Comparison of ENCODE assay signal across 1 fruit fly cellular context in the genomic region with DNA sequence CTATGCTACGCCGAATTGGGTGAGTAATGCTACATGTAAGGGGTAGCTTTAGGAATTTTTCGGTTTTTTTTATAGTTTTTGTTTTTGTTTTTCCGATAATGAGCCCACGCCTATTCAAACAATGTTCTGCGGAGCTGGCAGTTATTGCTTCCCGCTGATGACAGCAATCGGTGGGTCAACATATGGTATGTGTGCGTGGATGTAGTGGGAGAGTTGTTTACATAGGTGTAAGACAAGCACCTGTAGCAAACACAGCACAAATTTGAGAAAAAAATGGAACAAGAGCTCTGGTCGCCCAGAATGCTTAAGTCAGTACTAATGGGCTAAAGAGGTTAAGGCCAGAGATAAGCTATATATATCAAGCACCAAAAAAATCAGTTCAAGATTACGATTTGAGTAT.
TF ChIP-seq lines count a peak whose summit lies in the region.

No protein-coding gene starts in this region.

TF ChIP-seq in whole organism, embryonic, 481 proteins besides CTCF, POLR2A, EP300 and RAD21 (continued from another document):
- no peak for TF ChIP-seq CG7963 (GFP tag; IDR thresholded peaks at IDR 0.05; lab: Robert Waterston, UW; ENCODE audit: partially characterized antibody)
- TF ChIP-seq CG1602 (GFP tag; optimal IDR thresholded peaks at IDR 0.05; lab: Kevin White, UChicago) = no peak
- no peak for TF ChIP-seq CG16815 (GFP tag; optimal IDR thresholded peaks at IDR 0.05; lab: Kevin White, UChicago)
- peak; percentile 25 for TF ChIP-seq sd (tag; optimal IDR thresholded peaks at IDR 0.05; lab: Kevin White, UChicago)
- no peak for TF ChIP-seq ftz-f1 (GFP tag; optimal IDR thresholded peaks at IDR 0.05; lab: Kevin White, UChicago)
- no peak for TF ChIP-seq lilli (GFP tag; optimal IDR thresholded peaks at IDR 0.05; lab: Kevin White, UChicago)
- TF ChIP-seq CG11504 (tag; optimal IDR thresholded peaks at IDR 0.05; lab: Kevin White, UChicago) = no peak
- TF ChIP-seq bbx (GFP tag; IDR thresholded peaks at IDR 0.05; lab: Robert Waterston, UW; ENCODE audit: partially characterized antibody) = no peak
- TF ChIP-seq eve (GFP tag; optimal IDR thresholded peaks at IDR 0.05; lab: Kevin White, UChicago) = no peak
- TF ChIP-seq CG12236 (GFP tag; optimal IDR thresholded peaks at IDR 0.05; lab: Kevin White, UChicago) = no peak
- peak; percentile 12 for TF ChIP-seq CG17568 (GFP tag; optimal IDR thresholded peaks at IDR 0.05; lab: Kevin White, UChicago)
- peak; percentile 81 for TF ChIP-seq twi (tag; optimal IDR thresholded peaks at IDR 0.05; lab: Kevin White, UChicago)
TF ChIP-seq in whole organism, embryonic: peak in this region for 30.
